Worm (Caenorhabditis elegans) whole organism, L3 larva: ENCODE measurements around the gene ndub-5.

Source experiments
- aly-2 ChIP-seq: fragments of 150-350 bp; optimal IDR thresholded peaks from 2 replicates; lab custom pipeline; 2014; ENCODE audit warnings: missing biosample characterization, missing genetic modification characterization
- ceh-16 ChIP-seq: sonication (generic microtip); optimal IDR thresholded peaks from 2 replicates; lab custom pipeline; 2017; ENCODE audit warnings: missing biosample characterization, missing genetic modification characterization
- ceh-82 ChIP-seq: fragments of 150-350 bp; optimal IDR thresholded peaks from 2 replicates; lab custom pipeline; 2014; ENCODE audit warnings: missing biosample characterization, missing genetic modification characterization
- fkh-10 ChIP-seq: sonication (generic microtip); optimal IDR thresholded peaks from 2 replicates; lab custom pipeline; 2017; ENCODE audit warnings: missing biosample characterization, missing genetic modification reagents, missing genetic modification characterization
- fkh-2 ChIP-seq: fragments of 150-350 bp; optimal IDR thresholded peaks from 2 replicates; lab custom pipeline; 2014; ENCODE audit warnings: missing biosample characterization, missing genetic modification reagents, missing genetic modification characterization
- lin-15B ChIP-seq: fragments of 150-350 bp; optimal IDR thresholded peaks from 2 replicates; lab custom pipeline; 2014; ENCODE audit warnings: missing biosample characterization, missing genetic modification characterization
- nhr-12 ChIP-seq: fragments of 150-350 bp; optimal IDR thresholded peaks from 2 replicates; lab custom pipeline; 2014; ENCODE audit warnings: missing biosample characterization, missing genetic modification characterization
- nhr-25 ChIP-seq: sonication (generic microtip); optimal IDR thresholded peaks from 2 replicates; lab custom pipeline; 2017; ENCODE audit warnings: missing biosample characterization, missing genetic modification characterization
- nhr-28 ChIP-seq: fragments of 150-350 bp; optimal IDR thresholded peaks from 2 replicates; lab custom pipeline; 2014; ENCODE audit warnings: missing biosample characterization, missing genetic modification characterization
- nhr-77 ChIP-seq: fragments of 150-350 bp; optimal IDR thresholded peaks from 2 replicates; lab custom pipeline; 2014; ENCODE audit warnings: missing biosample characterization, missing genetic modification characterization
- pqm-1 ChIP-seq: fragments of 150-350 bp; optimal IDR thresholded peaks from 2 replicates; lab custom pipeline; 2017; ENCODE audit warnings: missing biosample characterization, missing genetic modification characterization, inconsistent platforms
- snpc-4 ChIP-seq: fragments of 150-350 bp; optimal IDR thresholded peaks from 2 replicates; lab custom pipeline; 2014; ENCODE audit warnings: missing biosample characterization, missing genetic modification characterization
- tbx-2 ChIP-seq: sonication (generic microtip); optimal IDR thresholded peaks from 2 replicates; lab custom pipeline; 2016; ENCODE audit warnings: mild to moderate bottlenecking, missing genetic modification characterization, missing compliant biosample characterization
- ztf-11 ChIP-seq: fragments of 150-350 bp; optimal IDR thresholded peaks from 2 replicates; lab custom pipeline; 2014; ENCODE audit warnings: missing biosample characterization, missing genetic modification characterization

ce11 chrII:5661735-5662177 is 29.4 kb downstream of the ndub-5 start:
- TF ChIP-seq aly-2 (tag; lab: Kevin White, UChicago), result no peak
- TF ChIP-seq fkh-10, result peak; percentile 71
- no peak for TF ChIP-seq nhr-28 (tag; lab: Kevin White, UChicago)
- peak; percentile 6 for TF ChIP-seq ceh-16 (tag; lab: Kevin White, UChicago)
- no peak for TF ChIP-seq nhr-12 (tag; lab: Kevin White, UChicago)
- TF ChIP-seq ztf-11 (tag; lab: Kevin White, UChicago), result peak; percentile 51
- TF ChIP-seq fkh-2 (tag; lab: Kevin White, UChicago), result peak; percentile 13
- peak; percentile 50 for TF ChIP-seq snpc-4 (tag; lab: Kevin White, UChicago)
- peak; percentile 64 for TF ChIP-seq ceh-82
- TF ChIP-seq pqm-1 (tag; lab: Kevin White, UChicago), result peak; percentile 46
- no peak for TF ChIP-seq nhr-77 (tag; lab: Kevin White, UChicago)
- TF ChIP-seq lin-15B (tag; lab: Kevin White, UChicago), result peak; percentile 69
- peak; percentile 82 for TF ChIP-seq tbx-2
- TF ChIP-seq nhr-25 (tag; lab: Kevin White, UChicago), result peak; percentile 94
